Worm (Caenorhabditis elegans) whole organism, L1 larva: ENCODE measurements around the gene ZC239.22.

Source experiments
- C04F5.9 ChIP-seq: sonication (generic microtip); optimal IDR thresholded peaks from 2 replicates; lab custom pipeline; 2016; ENCODE audit warnings: missing genetic modification characterization, missing compliant biosample characterization
- C34B4.2 ChIP-seq: sonication (generic microtip); optimal IDR thresholded peaks from 2 replicates; lab custom pipeline; 2017; ENCODE audit warnings: mild to moderate bottlenecking, missing genetic modification characterization, missing compliant biosample characterization
- Y116A8C.19 ChIP-seq: sonication (generic microtip); optimal IDR thresholded peaks from 2 replicates; lab custom pipeline; 2016; ENCODE audit warnings: missing compliant biosample characterization, missing genetic modification characterization, borderline replicate concordance
- aha-1 ChIP-seq: fragments of 150-350 bp; optimal IDR thresholded peaks from 2 replicates; lab custom pipeline; 2014; ENCODE audit warnings: missing biosample characterization, missing genetic modification characterization
- blmp-1 ChIP-seq: fragments of 150-350 bp; optimal IDR thresholded peaks from 2 replicates; lab custom pipeline; 2014; ENCODE audit warnings: missing biosample characterization, missing genetic modification characterization
- ceh-82 ChIP-seq, 3 experiments: fragments of 150-350 bp in 1 of 3; sonication (generic microtip) in 2 of 3; optimal IDR thresholded peaks; 2 replicates each; lab custom pipeline; 2014 to 2017; ENCODE audit warnings: missing biosample characterization in 3 of 3, missing genetic modification characterization in 3 of 3
- ceh-90 ChIP-seq: sonication (generic microtip); optimal IDR thresholded peaks from 2 replicates; lab custom pipeline; 2016; ENCODE audit warnings: missing genetic modification characterization, missing compliant biosample characterization
- dsc-1 ChIP-seq: sonication (generic microtip); optimal IDR thresholded peaks from 2 replicates; lab custom pipeline; 2016; ENCODE audit warnings: mild to moderate bottlenecking, missing genetic modification characterization, missing compliant biosample characterization
- efl-1 ChIP-seq, 4 experiments: fragments of 150-350 bp; optimal IDR thresholded peaks in 3 of 4; peaks in 1 of 4; 1 replicate in 1 of 4; 2 replicates in 3 of 4; lab custom pipeline; 2014; ENCODE audit warnings: missing biosample characterization in 2 of 4, missing genetic modification characterization in 2 of 4, missing genetic modification reagents in 2 of 4
- egl-27 ChIP-seq, 2 experiments: fragments of 150-350 bp in 1 of 2; sonication (generic microtip); optimal IDR thresholded peaks; 3 replicates each; lab custom pipeline; 2017 to 2018; ENCODE audit warnings: missing biosample characterization in 2 of 2, missing genetic modification characterization in 2 of 2, missing genetic modification reagents in 2 of 2
- elt-2 ChIP-seq: sonication (generic microtip); optimal IDR thresholded peaks from 2 replicates; lab custom pipeline; 2016; ENCODE audit warnings: missing genetic modification characterization, mild to moderate bottlenecking, inconsistent platforms, missing compliant biosample characterization, missing genetic modification reagents
- elt-3 ChIP-seq, 6 experiments: fragments of 150-350 bp in 1 of 6; sonication (generic microtip); optimal IDR thresholded peaks; 2 replicates each; lab custom pipeline; 2017 to 2018; ENCODE audit warnings: missing biosample characterization in 6 of 6, missing genetic modification characterization in 6 of 6, inconsistent platforms in 1 of 6
- ets-5 ChIP-seq: fragments of 200-800 bp; sonication (Bioruptor generic); IDR thresholded peaks from 2 replicates; pipeline ENCODE4 v1.3.6; 2022; ENCODE audit warnings: missing genetic modification characterization, missing compliant biosample characterization
- fkh-10 ChIP-seq: sonication (generic microtip); optimal IDR thresholded peaks from 2 replicates; lab custom pipeline; 2017; ENCODE audit warnings: missing biosample characterization, missing genetic modification reagents, missing genetic modification characterization
- fkh-8 ChIP-seq: sonication (generic microtip); optimal IDR thresholded peaks from 2 replicates; lab custom pipeline; 2016; ENCODE audit warnings: mild to moderate bottlenecking, missing genetic modification characterization, missing compliant biosample characterization
- fos-1 ChIP-seq: fragments of 150-350 bp; optimal IDR thresholded peaks from 2 replicates; lab custom pipeline; 2014; ENCODE audit warnings: missing biosample characterization, missing genetic modification characterization
- hlh-4 ChIP-seq: sonication (generic microtip); optimal IDR thresholded peaks from 2 replicates; lab custom pipeline; 2016; ENCODE audit warnings: mild to moderate bottlenecking, missing genetic modification characterization, missing compliant biosample characterization
- hpl-2 ChIP-seq: fragments of 150-350 bp; optimal IDR thresholded peaks from 2 replicates; lab custom pipeline; 2014; ENCODE audit warnings: missing biosample characterization, missing genetic modification reagents, missing genetic modification characterization
- isw-1 ChIP-seq: fragments of 200-800 bp; sonication (Bioruptor generic); IDR thresholded peaks from 2 replicates; pipeline ENCODE4 v1.3.6; 2022; ENCODE audit warnings: missing genetic modification characterization, missing compliant biosample characterization
- lin-13 ChIP-seq: fragments of 150-350 bp; optimal IDR thresholded peaks from 2 replicates; lab custom pipeline; 2014; ENCODE audit warnings: missing biosample characterization, missing genetic modification reagents, missing genetic modification characterization
- lin-35 ChIP-seq, 2 experiments: fragments of 150-350 bp; optimal IDR thresholded peaks; 2 replicates each; lab custom pipeline; 2014; ENCODE audit warnings: missing biosample characterization in 2 of 2, missing genetic modification characterization in 2 of 2, missing genetic modification reagents in 2 of 2
- lsy-2 ChIP-seq, 2 experiments: fragments of 150-350 bp; optimal IDR thresholded peaks; 2 replicates each; lab custom pipeline; 2014; ENCODE audit warnings: missing biosample characterization in 2 of 2, missing genetic modification characterization in 2 of 2
- mdl-1 ChIP-seq, 2 experiments: fragments of 150-350 bp; optimal IDR thresholded peaks; 2 replicates each; lab custom pipeline; 2014 to 2017; ENCODE audit warnings: missing biosample characterization in 2 of 2, missing genetic modification characterization in 2 of 2, inconsistent platforms in 1 of 2
- nhr-47 ChIP-seq: sonication (generic microtip); optimal IDR thresholded peaks from 2 replicates; lab custom pipeline; 2016; ENCODE audit warnings: mild to moderate bottlenecking, missing genetic modification characterization, moderate library complexity, missing compliant biosample characterization
- snu-23 ChIP-seq: sonication (generic microtip); optimal IDR thresholded peaks from 2 replicates; lab custom pipeline; 2016; ENCODE audit warnings: missing genetic modification characterization, missing compliant biosample characterization
- sox-4 ChIP-seq: sonication (generic microtip); optimal IDR thresholded peaks from 2 replicates; lab custom pipeline; 2016; ENCODE audit warnings: missing genetic modification characterization, missing compliant biosample characterization
- swsn-7 ChIP-seq: sonication (generic microtip); optimal IDR thresholded peaks from 2 replicates; lab custom pipeline; 2016; ENCODE audit warnings: missing genetic modification characterization, missing compliant biosample characterization
- unc-130 ChIP-seq: fragments of 150-350 bp; optimal IDR thresholded peaks from 2 replicates; lab custom pipeline; 2017; ENCODE audit warnings: missing biosample characterization, missing genetic modification characterization, inconsistent platforms
- unc-62 ChIP-seq: fragments of 150-350 bp; optimal IDR thresholded peaks from 2 replicates; lab custom pipeline; 2014; ENCODE audit warnings: missing biosample characterization, missing genetic modification reagents, missing genetic modification characterization
- unc-98 ChIP-seq: fragments of 200-800 bp; sonication (Bioruptor generic); IDR thresholded peaks from 2 replicates; pipeline ENCODE4 v1.3.6; 2022; ENCODE audit warnings: missing genetic modification characterization, missing compliant biosample characterization
- xbp-1 ChIP-seq: sonication (generic microtip); optimal IDR thresholded peaks from 2 replicates; lab custom pipeline; 2016; ENCODE audit warnings: missing genetic modification characterization, missing compliant biosample characterization
- ztf-11 ChIP-seq, 2 experiments: sonication (generic microtip); optimal IDR thresholded peaks; 2 replicates each; lab custom pipeline; 2016 to 2017; ENCODE audit warnings: missing genetic modification characterization in 2 of 2, missing biosample characterization in 1 of 2, missing compliant biosample characterization in 1 of 2

Gene ZC239.22

ce11 chrII:3262504-3262903 lies 41.9 kb upstream of the ZC239.22 start, which contains the start of gene F02E11.2:
TSS of gene F02E11.2 (plus strand) at chrII:3262804.
- TF ChIP-seq fkh-10, result no peak
- no peak for TF ChIP-seq mdl-1 (tag; optimal IDR thresholded peaks at IDR 0.05; lab: Kevin White, UChicago)
- TF ChIP-seq ztf-11 (tag; optimal IDR thresholded peaks at IDR 0.05; lab: Kevin White, UChicago), result no peak
- TF ChIP-seq unc-62 (GFP tag; lab: Kevin White, UChicago), result no peak
- TF ChIP-seq, all 84 proteins: peak for 0

- TF ChIP-seq swsn-7, result no peak
- TF ChIP-seq C04F5.9 (tag; lab: Kevin White, UChicago), result no peak
- no peak for TF ChIP-seq hlh-4 (tag; lab: Kevin White, UChicago)
- TF ChIP-seq hpl-2 (GFP tag; lab: Kevin White, UChicago), result no peak
- TF ChIP-seq nhr-47, result no peak
- TF ChIP-seq elt-2 (tag; lab: Kevin White, UChicago), result no peak
- TF ChIP-seq ceh-82 (tag; optimal IDR thresholded peaks at IDR 0.05; lab: Kevin White, UChicago), result no peak
- no peak for TF ChIP-seq sox-4 (tag; lab: Kevin White, UChicago)
- no peak for TF ChIP-seq blmp-1
- no peak for TF ChIP-seq ztf-11 (tag; optimal IDR thresholded peaks at IDR 0.05; lab: Kevin White, UChicago)
- TF ChIP-seq aha-1 (tag; lab: Kevin White, UChicago), result no peak
- TF ChIP-seq isw-1, result no peak
- TF ChIP-seq, all 84 proteins: peak for 0
These were observed 38.6 kb upstream of the ZC239.22 start, which contains the start of gene gcy-19 for ce11 chrII:3259254-3259653. TSS of gene gcy-19 (minus strand) at chrII:3259354.

- TF ChIP-seq elt-3 (tag; optimal IDR thresholded peaks at IDR 0.05; lab: Kevin White, UChicago) (no peak), unc-98 (GFP tag; lab: Robert Waterston, UW) (no peak)
These were observed 31.2 kb upstream of the ZC239.22 start for ce11 chrII:3251782-3252181.

ce11 chrII:3250195-3250594 lies 29.6 kb upstream of the ZC239.22 start:
- no peak for TF ChIP-seq blmp-1
- no peak for TF ChIP-seq unc-130 (tag; lab: Kevin White, UChicago)
- no peak for TF ChIP-seq xbp-1
- TF ChIP-seq swsn-7, result no peak
- no peak for TF ChIP-seq lsy-2 (tag; optimal IDR thresholded peaks at IDR 0.05; lab: Kevin White, UChicago)
- no peak for TF ChIP-seq lin-13 (GFP tag; lab: Kevin White, UChicago)
- no peak for TF ChIP-seq dsc-1 (tag; lab: Kevin White, UChicago)
- TF ChIP-seq ets-5 (GFP tag; lab: Robert Waterston, UW), result no peak
- no peak for TF ChIP-seq C34B4.2 (tag; lab: Kevin White, UChicago)
- TF ChIP-seq efl-1 (optimal IDR thresholded peaks at IDR 0.05; lab: Kevin White, UChicago), result no peak
- no peak for TF ChIP-seq efl-1 (GFP tag; optimal IDR thresholded peaks at IDR 0.05 in 1 of 2; lab: Kevin White, UChicago)
- no peak for TF ChIP-seq egl-27 (tag; optimal IDR thresholded peaks at IDR 0.05; lab: Kevin White, UChicago)
- TF ChIP-seq lin-35 (GFP tag; optimal IDR thresholded peaks at IDR 0.05; lab: Kevin White, UChicago), result no peak
- no peak for TF ChIP-seq fkh-8 (tag; lab: Kevin White, UChicago)
- no peak for TF ChIP-seq mdl-1 (tag; optimal IDR thresholded peaks at IDR 0.05; lab: Kevin White, UChicago)
- no peak for TF ChIP-seq ceh-90
- no peak for TF ChIP-seq snu-23 (GFP tag; lab: Kevin White, UChicago)

- TF ChIP-seq Y116A8C.19 (tag; lab: Kevin White, UChicago) (no peak), fos-1 (tag; lab: Kevin White, UChicago) (no peak)
These were observed 28.8 kb upstream of the ZC239.22 start, which contains the start of gene clec-124 for ce11 chrII:3249406-3249805. TSS of gene clec-124 (plus strand) at chrII:3249706.
